Worm (Caenorhabditis elegans) whole organism, L4 larva: Measurements from ENCODE around the gene F16G10.5.
A peak's percentile ranks its signal among the peaks of the same experiment; 100 is the strongest.

Experiments
- D1046.2 ChIP-seq: fragments of 200-800 bp; sonication (Bioruptor generic); IDR thresholded peaks from 2 replicates; pipeline ENCODE4 v1.3.6; 2022; ENCODE audit warnings: missing genetic modification characterization, missing compliant biosample characterization
- F10B5.3 ChIP-seq: sonication (generic microtip); optimal IDR thresholded peaks from 2 replicates; lab custom pipeline; 2016; ENCODE audit warnings: mild to moderate bottlenecking, missing genetic modification characterization, missing compliant biosample characterization
- F37D6.2 ChIP-seq: sonication (generic microtip); optimal IDR thresholded peaks from 2 replicates; lab custom pipeline; 2016; ENCODE audit warnings: mild to moderate bottlenecking, missing genetic modification characterization, missing compliant biosample characterization
- F44E2.7 ChIP-seq: fragments of 200-800 bp; sonication (Bioruptor generic); IDR thresholded peaks from 2 replicates; pipeline ENCODE4 v2.1.2; 2022; ENCODE audit warnings: missing genetic modification characterization, missing compliant biosample characterization
- T26A8.4 ChIP-seq: fragments of 200-800 bp; sonication (Bioruptor generic); IDR thresholded peaks from 2 replicates; pipeline ENCODE4 v1.3.6; 2022; ENCODE audit warnings: missing genetic modification characterization, missing compliant biosample characterization
- Y105C5A.15 ChIP-seq: fragments of 200-800 bp; sonication (Bioruptor generic); IDR thresholded peaks from 2 replicates; pipeline ENCODE4 v1.3.6; 2022; ENCODE audit warnings: missing genetic modification characterization, missing compliant biosample characterization
- Y5F2A.4 ChIP-seq: fragments of 200-800 bp; sonication (Bioruptor generic); optimal IDR thresholded peaks from 2 replicates; lab custom pipeline; 2018; ENCODE audit warnings: mild to moderate bottlenecking, missing genetic modification characterization, missing compliant biosample characterization
- ZK337.2 ChIP-seq: fragments of 200-800 bp; sonication (Bioruptor generic); IDR thresholded peaks from 2 replicates; pipeline ENCODE4 v1.3.6; 2022; ENCODE audit warnings: missing genetic modification reagents, missing genetic modification characterization, missing compliant biosample characterization
- aha-1 ChIP-seq: fragments of 150-350 bp; peaks from one replicate; lab custom pipeline; 2014; ENCODE audit warnings: missing biosample characterization, missing genetic modification characterization
- ama-1 ChIP-seq: fragments of 150-350 bp; optimal IDR thresholded peaks from 2 replicates; lab custom pipeline; 2014; ENCODE audit warnings: inconsistent platforms, mixed read lengths
- arid-1 ChIP-seq: fragments of 200-800 bp; sonication (Bioruptor generic); conservative IDR thresholded peaks from 2 replicates; pipeline ENCODE4 v1.3.6; 2022; ENCODE audit warnings: missing genetic modification reagents, missing genetic modification characterization, missing compliant biosample characterization
- attf-4 ChIP-seq: sonication (generic microtip); optimal IDR thresholded peaks from 3 replicates; lab custom pipeline; 2017; ENCODE audit warnings: missing biosample characterization, missing genetic modification characterization
- ceh-28 ChIP-seq: fragments of 150-350 bp; optimal IDR thresholded peaks from 2 replicates; lab custom pipeline; 2014; ENCODE audit warnings: missing biosample characterization, missing genetic modification reagents, missing genetic modification characterization
- ceh-32 ChIP-seq: sonication (generic microtip); optimal IDR thresholded peaks from 2 replicates; lab custom pipeline; 2016; ENCODE audit warnings: mild to moderate bottlenecking, missing genetic modification characterization, missing compliant biosample characterization; ENCODE audit not compliant: poor library complexity
- ceh-44 ChIP-seq: fragments of 200-800 bp; sonication (Bioruptor generic); IDR thresholded peaks from 2 replicates; pipeline ENCODE4 v1.3.6; 2022; ENCODE audit warnings: missing genetic modification reagents, missing genetic modification characterization, missing compliant biosample characterization
- ceh-62 ChIP-seq: sonication (generic microtip); optimal IDR thresholded peaks from 2 replicates; lab custom pipeline; 2017; ENCODE audit warnings: missing biosample characterization, missing genetic modification characterization
- ctbp-1 ChIP-seq: fragments of 200-800 bp; sonication (Bioruptor generic); IDR thresholded peaks from 2 replicates; pipeline ENCODE4 v1.3.6; 2022; ENCODE audit warnings: missing genetic modification reagents, missing genetic modification characterization, missing compliant biosample characterization
- daf-19 ChIP-seq: fragments of 200-800 bp; sonication (Bioruptor generic); conservative IDR thresholded peaks from 2 replicates; pipeline ENCODE4 v1.3.6; 2022; ENCODE audit warnings: missing genetic modification characterization, missing compliant biosample characterization
- dmd-6 ChIP-seq: fragments of 200-800 bp; sonication (Bioruptor generic); IDR thresholded peaks from 2 replicates; pipeline ENCODE4 v1.3.6; 2022; ENCODE audit warnings: missing genetic modification reagents, missing genetic modification characterization, missing compliant biosample characterization
- dmd-8 ChIP-seq: fragments of 200-800 bp; sonication (Bioruptor generic); IDR thresholded peaks from 2 replicates; pipeline ENCODE4 v1.3.6; 2022; ENCODE audit warnings: missing genetic modification characterization, missing compliant biosample characterization
- dpl-1 ChIP-seq: fragments of 150-350 bp; optimal IDR thresholded peaks from 2 replicates; lab custom pipeline; 2014; ENCODE audit warnings: missing biosample characterization, missing genetic modification reagents, missing genetic modification characterization
- duxl-1 ChIP-seq: sonication (generic microtip); optimal IDR thresholded peaks from 2 replicates; lab custom pipeline; 2016; ENCODE audit warnings: mild to moderate bottlenecking, missing genetic modification characterization, moderate library complexity, missing compliant biosample characterization; ENCODE audit not compliant: poor library complexity
- dve-1 ChIP-seq: sonication (generic microtip); optimal IDR thresholded peaks from 2 replicates; lab custom pipeline; 2017; ENCODE audit warnings: antibody characterized with exemption, mild to moderate bottlenecking, missing genetic modification characterization, missing compliant biosample characterization; ENCODE audit not compliant: insufficient read depth
- fkh-10 ChIP-seq: fragments of 150-350 bp; optimal IDR thresholded peaks from 2 replicates; lab custom pipeline; 2014; ENCODE audit warnings: missing biosample characterization, missing genetic modification reagents, missing genetic modification characterization
- fos-1 ChIP-seq: fragments of 150-350 bp; optimal IDR thresholded peaks from 2 replicates; lab custom pipeline; 2014; ENCODE audit warnings: missing biosample characterization, missing genetic modification characterization
- hif-1 ChIP-seq, 2 experiments: sonication (generic microtip); optimal IDR thresholded peaks; 2 replicates each; lab custom pipeline; 2016 to 2017; ENCODE audit warnings: missing compliant biosample characterization in 2 of 2, missing genetic modification characterization in 2 of 2, missing genetic modification reagents in 2 of 2, missing genotype in 2 of 2, mild to moderate bottlenecking in 1 of 2
- hlh-11 ChIP-seq: fragments of 200-800 bp; sonication (Bioruptor generic); optimal IDR thresholded peaks from 2 replicates; lab custom pipeline; 2018; ENCODE audit warnings: mild to moderate bottlenecking, missing genetic modification characterization, missing compliant biosample characterization
- hmg-1.1 ChIP-seq: fragments of 200-800 bp; sonication (Bioruptor generic); IDR thresholded peaks from 2 replicates; pipeline ENCODE4 v1.3.6; 2022; ENCODE audit warnings: missing genetic modification reagents, missing genetic modification characterization, missing compliant biosample characterization
- lim-7 ChIP-seq: fragments of 200-800 bp; sonication (Bioruptor generic); IDR thresholded peaks from 2 replicates; pipeline ENCODE4 v1.3.6; 2022; ENCODE audit warnings: missing genetic modification characterization, missing compliant biosample characterization
- lin-1 ChIP-seq: fragments of 200-800 bp; sonication (Bioruptor generic); IDR thresholded peaks from 2 replicates; pipeline ENCODE4 v1.3.6; 2022; ENCODE audit warnings: missing genetic modification reagents, missing genetic modification characterization, missing compliant biosample characterization
- lin-38 ChIP-seq: fragments of 200-800 bp; sonication (Bioruptor generic); IDR thresholded peaks from 2 replicates; pipeline ENCODE4 v1.3.6; 2022; ENCODE audit warnings: missing genetic modification reagents, missing genetic modification characterization, missing compliant biosample characterization
- lin-39 ChIP-seq: fragments of 150-350 bp; optimal IDR thresholded peaks from 2 replicates; lab custom pipeline; 2014; ENCODE audit warnings: missing biosample characterization, missing genetic modification reagents, missing genetic modification characterization
- madf-9 ChIP-seq: fragments of 200-800 bp; sonication (Bioruptor generic); conservative IDR thresholded peaks from 2 replicates; pipeline ENCODE4 v1.3.6; 2022; ENCODE audit warnings: missing genetic modification reagents, missing genetic modification characterization, missing compliant biosample characterization
- mdt-29 ChIP-seq: fragments of 200-800 bp; sonication (Bioruptor generic); IDR thresholded peaks from 2 replicates; pipeline ENCODE4 v1.3.6; 2022; ENCODE audit warnings: missing genetic modification reagents, missing genetic modification characterization, missing compliant biosample characterization
- mep-1 ChIP-seq: fragments of 150-350 bp; sonication (generic microtip); optimal IDR thresholded peaks from 3 replicates; lab custom pipeline; 2014; ENCODE audit warnings: missing biosample characterization, missing genetic modification characterization
- mes-2 ChIP-seq: sonication (generic microtip); optimal IDR thresholded peaks from 2 replicates; lab custom pipeline; 2016; ENCODE audit warnings: missing genotype, mild to moderate bottlenecking, missing genetic modification characterization, missing compliant biosample characterization; ENCODE audit not compliant: poor library complexity, severe bottlenecking
- mxl-2 ChIP-seq: fragments of 200-800 bp; sonication (Bioruptor generic); conservative IDR thresholded peaks from 2 replicates; pipeline ENCODE4 v1.3.6; 2022; ENCODE audit warnings: missing genetic modification reagents, missing genetic modification characterization, missing compliant biosample characterization
- nhr-10 ChIP-seq: fragments of 150-350 bp; optimal IDR thresholded peaks from 2 replicates; lab custom pipeline; 2014; ENCODE audit warnings: missing biosample characterization, missing genetic modification characterization
- nhr-102 ChIP-seq: sonication (generic microtip); optimal IDR thresholded peaks from 2 replicates; lab custom pipeline; 2016; ENCODE audit warnings: mild to moderate bottlenecking, missing genetic modification characterization, moderate library complexity, missing compliant biosample characterization
- nhr-111 ChIP-seq: fragments of 200-800 bp; sonication (Bioruptor generic); optimal IDR thresholded peaks from 2 replicates; lab custom pipeline; 2018; ENCODE audit warnings: mild to moderate bottlenecking, missing genetic modification characterization, missing compliant biosample characterization
- nhr-42 ChIP-seq: fragments of 200-800 bp; sonication (Bioruptor generic); IDR thresholded peaks from 2 replicates; pipeline ENCODE4 v1.3.6; 2022; ENCODE audit warnings: missing genetic modification characterization, missing compliant biosample characterization
- nhr-77 ChIP-seq: fragments of 150-350 bp; optimal IDR thresholded peaks from 2 replicates; lab custom pipeline; 2014; ENCODE audit warnings: missing biosample characterization, missing genetic modification characterization
- pha-4 ChIP-seq, 2 experiments: fragments of 150-350 bp in 1 of 2; fragments of 200-800 bp in 1 of 2; sonication (Bioruptor generic) in 1 of 2; IDR thresholded peaks in 1 of 2; optimal IDR thresholded peaks in 1 of 2; 2 replicates each; pipeline versions ENCODE4 v1.3.6 to Lab custom; 2014 to 2022; ENCODE audit warnings: missing genetic modification characterization in 2 of 2, missing genetic modification reagents in 2 of 2, missing biosample characterization in 1 of 2, missing compliant biosample characterization in 1 of 2
- pqm-1 ChIP-seq: sonication (generic microtip); optimal IDR thresholded peaks from 2 replicates; lab custom pipeline; 2017; ENCODE audit warnings: missing biosample characterization, missing genetic modification characterization
- rbr-2 ChIP-seq: sonication (generic microtip); optimal IDR thresholded peaks from 2 replicates; lab custom pipeline; 2016; ENCODE audit warnings: missing genotype, missing genetic modification characterization, missing compliant biosample characterization
- saeg-2 ChIP-seq: fragments of 200-800 bp; sonication (Bioruptor generic); IDR thresholded peaks from 2 replicates; pipeline ENCODE4 v1.3.6; 2022; ENCODE audit warnings: missing genetic modification reagents, missing genetic modification characterization, missing compliant biosample characterization
- snpc-4 ChIP-seq: fragments of 150-350 bp; optimal IDR thresholded peaks from 2 replicates; lab custom pipeline; 2014; ENCODE audit warnings: missing biosample characterization, missing genetic modification characterization
- spr-1 ChIP-seq: sonication (generic microtip); optimal IDR thresholded peaks from 2 replicates; lab custom pipeline; 2016; ENCODE audit warnings: mild to moderate bottlenecking, missing genetic modification characterization, missing compliant biosample characterization
- unc-130 ChIP-seq: sonication (generic microtip); optimal IDR thresholded peaks from 2 replicates; lab custom pipeline; 2016; ENCODE audit warnings: missing genetic modification reagents, missing genetic modification characterization, missing compliant biosample characterization
- zag-1 ChIP-seq: fragments of 150-350 bp; optimal IDR thresholded peaks from 2 replicates; lab custom pipeline; 2014; ENCODE audit warnings: missing biosample characterization, missing genetic modification characterization

F16G10.5 gene

DNA sequence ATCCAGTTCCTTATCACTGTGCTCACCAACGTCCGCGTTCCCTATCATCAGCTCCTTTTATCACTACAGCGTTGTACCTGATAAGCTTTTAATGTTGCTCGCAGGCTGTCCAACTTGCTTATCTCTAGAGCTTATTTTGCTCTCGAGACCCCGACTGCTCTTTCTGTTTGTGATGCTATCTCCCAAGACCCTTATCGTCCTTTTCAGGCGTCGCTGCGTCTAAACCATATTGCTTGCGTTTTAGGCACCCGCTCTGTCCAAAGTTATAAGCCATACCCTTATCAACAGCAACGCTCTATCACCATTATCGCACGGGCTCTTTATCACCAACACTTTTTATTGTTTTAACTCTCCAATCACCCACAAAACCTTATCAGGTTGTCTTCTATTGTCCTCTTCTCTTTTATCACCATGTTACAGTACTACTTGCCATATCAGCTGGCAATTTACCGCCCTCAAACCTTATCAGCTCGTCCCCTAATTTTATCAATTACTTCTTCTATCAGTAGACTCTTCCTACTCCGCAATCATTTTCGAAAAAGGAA is 11.4 kb downstream of the F16G10.5 start (continued):
- TF ChIP-seq ceh-32 (tag; lab: Kevin White, UChicago): no peak
- peak; percentile 96 for TF ChIP-seq dmd-6 (GFP tag; lab: Robert Waterston, UW)
- no peak for TF ChIP-seq Y105C5A.15 (GFP tag; lab: Robert Waterston, UW)
- TF ChIP-seq lin-38 (GFP tag; lab: Robert Waterston, UW): no peak; the same call in 1 of the 2 replicates
- peak; percentile 92 for TF ChIP-seq pha-4 (GFP tag; IDR thresholded peaks at IDR 0.05; lab: Robert Waterston, UW)
- no peak for TF ChIP-seq pha-4 (tag; optimal IDR thresholded peaks at IDR 0.05; lab: Kevin White, UChicago)
- TF ChIP-seq saeg-2 (GFP tag; lab: Robert Waterston, UW): peak; percentile 77; the same call in 1 of the 2 replicates
- TF ChIP-seq nhr-77: peak; percentile 86
- peak; percentile 81 for TF ChIP-seq nhr-42
- no peak for TF ChIP-seq lin-39
- TF ChIP-seq hlh-11 (tag; lab: Kevin White, UChicago): peak; percentile 98
- peak; percentile 51; the same call in 1 of the 2 replicates for TF ChIP-seq mdt-29
- no peak for TF ChIP-seq nhr-111 (GFP tag; lab: Kevin White, UChicago)
- no peak for TF ChIP-seq ceh-44 (GFP tag; lab: Robert Waterston, UW)
- TF ChIP-seq nhr-102: peak; percentile 97
- no peak for TF ChIP-seq rbr-2 (tag; lab: Kevin White, UChicago)
- TF ChIP-seq lim-7 (GFP tag; lab: Robert Waterston, UW): no peak
- TF ChIP-seq zag-1: no peak
- no peak for TF ChIP-seq F37D6.2 (tag; lab: Kevin White, UChicago)
- no peak for TF ChIP-seq D1046.2
- no peak for TF ChIP-seq ceh-28 (tag; lab: Kevin White, UChicago)
- peak; percentile 35 for TF ChIP-seq dpl-1 (GFP tag; lab: Kevin White, UChicago)
- no peak for TF ChIP-seq F10B5.3 (tag; lab: Kevin White, UChicago)
- TF ChIP-seq mep-1 (tag; lab: Kevin White, UChicago): no peak
- no peak for TF ChIP-seq mes-2 (tag; lab: Kevin White, UChicago)
- TF ChIP-seq arid-1 (GFP tag; lab: Robert Waterston, UW): no peak
- TF ChIP-seq duxl-1 (tag; lab: Kevin White, UChicago): peak; percentile 77
- TF ChIP-seq dve-1 (tag; lab: Kevin White, UChicago): peak; percentile 91
- TF ChIP-seq nhr-10 (tag; lab: Kevin White, UChicago): peak; percentile 60
- TF ChIP-seq fos-1 (tag; lab: Kevin White, UChicago): peak; percentile 88
- no peak for TF ChIP-seq F44E2.7 (GFP tag; lab: Robert Waterston, UW)
- no peak for TF ChIP-seq ctbp-1 (GFP tag; lab: Robert Waterston, UW)
- no peak for TF ChIP-seq ama-1 (lab: Kevin White, UChicago)
- TF ChIP-seq lin-1 (GFP tag; lab: Robert Waterston, UW): peak; percentile 98
- TF ChIP-seq attf-4 (tag; lab: Kevin White, UChicago): no peak
- no peak for TF ChIP-seq ceh-62 (tag; lab: Kevin White, UChicago)
- TF ChIP-seq Y5F2A.4 (GFP tag; lab: Kevin White, UChicago): no peak
- TF ChIP-seq madf-9: 0 out of 2 replicates have a peak, but pooled peaks have one; percentile 7
- no peak for TF ChIP-seq hif-1 (tag; optimal IDR thresholded peaks at IDR 0.05; lab: Kevin White, UChicago)
- peak; percentile 97 for TF ChIP-seq aha-1
- TF ChIP-seq fkh-10 (GFP tag; lab: Kevin White, UChicago): no peak
- TF ChIP-seq snpc-4 (tag; lab: Kevin White, UChicago): no peak
- TF ChIP-seq daf-19 (GFP tag; lab: Robert Waterston, UW): no peak
- TF ChIP-seq dmd-8 (GFP tag; lab: Robert Waterston, UW): no peak; the same call in 1 of the 2 replicates
- no peak for TF ChIP-seq unc-130
- TF ChIP-seq T26A8.4: peak; percentile 55; the same call in 1 of the 2 replicates
- TF ChIP-seq mxl-2 (GFP tag; lab: Robert Waterston, UW): no peak
- TF ChIP-seq ZK337.2 (GFP tag; lab: Robert Waterston, UW): 0 out of 2 replicates have a peak, but pooled peaks have one; percentile 31
- TF ChIP-seq hmg-1.1 (GFP tag; lab: Robert Waterston, UW): 0 out of 2 replicates have a peak, but pooled peaks have one; percentile 29
- TF ChIP-seq spr-1: peak; percentile 29
- TF ChIP-seq pqm-1: peak; percentile 100
